Fruit fly (Drosophila melanogaster) whole organism, embryonic: ENCODE data around the gene CG10005.

Source experiments
- BEAF-32 ChIP-seq: fragments of 200-800 bp; sonication (Bioruptor generic); optimal IDR thresholded peaks from 3 replicates; lab custom pipeline; 2017; ENCODE audit warnings: missing biosample characterization, missing genetic modification characterization, mild to moderate bottlenecking, moderate library complexity, missing genetic modification reagents
- Bgb ChIP-seq: fragments of 200-800 bp; sonication (Bioruptor generic); IDR thresholded peaks from 2 replicates; pipeline ENCODE4 v1.3.6; 2022; ENCODE audit warnings: missing biosample characterization, missing genetic modification characterization; ENCODE audit not compliant: partially characterized antibody
- CG12155 ChIP-seq: fragments of 200-800 bp; sonication (Bioruptor generic); optimal IDR thresholded peaks from 3 replicates; lab custom pipeline; 2016; ENCODE audit warnings: missing biosample characterization, missing genetic modification characterization
- CG1233 ChIP-seq: fragments of 200-800 bp; sonication (Bioruptor generic); optimal IDR thresholded peaks from 4 replicates; lab custom pipeline; 2018; ENCODE audit warnings: missing biosample characterization, mild to moderate bottlenecking, missing genetic modification characterization
- CG12391 ChIP-seq: fragments of 200-800 bp; sonication (Bioruptor generic); optimal IDR thresholded peaks from 3 replicates; lab custom pipeline; 2018; ENCODE audit warnings: missing biosample characterization, mild to moderate bottlenecking, missing genetic modification characterization, moderate library complexity
- CG12659 ChIP-seq: fragments of 200-800 bp; sonication (Bioruptor generic); optimal IDR thresholded peaks from 3 replicates; lab custom pipeline; 2017; ENCODE audit warnings: mild to moderate bottlenecking, missing biosample characterization, missing genetic modification reagents, missing genetic modification characterization
- CG14860 ChIP-seq: fragments of 200-800 bp; sonication (Bioruptor generic); IDR thresholded peaks from 3 replicates; pipeline ENCODE4 v1.3.6; 2022; ENCODE audit warnings: missing biosample characterization, missing genetic modification characterization; ENCODE audit not compliant: partially characterized antibody
- CG16813 ChIP-seq: fragments of 200-800 bp; sonication (Bioruptor generic); IDR thresholded peaks from 3 replicates; pipeline ENCODE4 v1.3.6; 2022; ENCODE audit warnings: missing biosample characterization, missing genetic modification characterization; ENCODE audit not compliant: partially characterized antibody
- CG18262 ChIP-seq: fragments of 200-800 bp; optimal IDR thresholded peaks from 3 replicates; lab custom pipeline; 2019; ENCODE audit warnings: missing biosample characterization, mild to moderate bottlenecking, missing genetic modification characterization, moderate library complexity
- CG2120 ChIP-seq: fragments of 200-800 bp; sonication (Bioruptor generic); optimal IDR thresholded peaks from 3 replicates; lab custom pipeline; 2016; ENCODE audit warnings: missing biosample characterization, missing genetic modification characterization
- CG2712 ChIP-seq: fragments of 200-800 bp; optimal IDR thresholded peaks from 3 replicates; lab custom pipeline; 2019; ENCODE audit warnings: missing biosample characterization, mild to moderate bottlenecking, missing genetic modification characterization, moderate library complexity
- CG31441 ChIP-seq: fragments of 200-800 bp; sonication (Bioruptor generic); IDR thresholded peaks from 2 replicates; pipeline ENCODE4 v1.3.6; 2022; ENCODE audit warnings: missing biosample characterization, missing genetic modification characterization
- CG3995 ChIP-seq: fragments of 200-800 bp; sonication (Bioruptor generic); optimal IDR thresholded peaks from 3 replicates; lab custom pipeline; 2016; ENCODE audit warnings: missing biosample characterization, missing genetic modification characterization
- CG6854 ChIP-seq: fragments of 200-800 bp; sonication (Bioruptor generic); optimal IDR thresholded peaks from 3 replicates; lab custom pipeline; 2017; ENCODE audit warnings: missing biosample characterization, mild to moderate bottlenecking, missing genetic modification characterization
- CG7271 ChIP-seq: fragments of 200-800 bp; sonication (Bioruptor generic); optimal IDR thresholded peaks from 2 replicates; lab custom pipeline; 2018; ENCODE audit warnings: missing biosample characterization, mild to moderate bottlenecking, missing genetic modification characterization, moderate library complexity
- CG7786 ChIP-seq: fragments of 200-800 bp; sonication (Bioruptor generic); optimal IDR thresholded peaks from 2 replicates; lab custom pipeline; 2016; ENCODE audit warnings: missing biosample characterization, missing genetic modification characterization
- CG7839 ChIP-seq: fragments of 200-800 bp; sonication (Bioruptor generic); optimal IDR thresholded peaks from 3 replicates; lab custom pipeline; 2018; ENCODE audit warnings: missing biosample characterization, mild to moderate bottlenecking, missing genetic modification characterization, moderate library complexity
- CG8388 ChIP-seq: fragments of 200-800 bp; sonication (Bioruptor generic); optimal IDR thresholded peaks from 2 replicates; lab custom pipeline; 2019; ENCODE audit warnings: missing biosample characterization, mild to moderate bottlenecking, missing genetic modification characterization, moderate library complexity
- CG9727 ChIP-seq: fragments of 200-800 bp; sonication (Bioruptor generic); optimal IDR thresholded peaks from 3 replicates; lab custom pipeline; 2017; ENCODE audit warnings: missing biosample characterization, mild to moderate bottlenecking, missing genetic modification characterization
- Dbx ChIP-seq: fragments of 200-800 bp; sonication (Bioruptor generic); IDR thresholded peaks from 3 replicates; pipeline ENCODE4 v1.3.6; 2022; ENCODE audit warnings: missing biosample characterization, missing genetic modification characterization
- HmgZ ChIP-seq: fragments of 200-800 bp; sonication (Bioruptor generic); optimal IDR thresholded peaks from 2 replicates; lab custom pipeline; 2018; ENCODE audit warnings: missing biosample characterization, mild to moderate bottlenecking, missing genetic modification characterization
- Hr3 ChIP-seq: fragments of 200-800 bp; sonication (Bioruptor generic); optimal IDR thresholded peaks from 3 replicates; lab custom pipeline; 2016; ENCODE audit warnings: missing biosample characterization, missing genetic modification characterization
- Hr51 ChIP-seq, 2 experiments: fragments of 200-800 bp; sonication (Bioruptor generic); optimal IDR thresholded peaks; 2 replicates in 1 of 2; 3 replicates in 1 of 2; lab custom pipeline; 2016 to 2018; ENCODE audit warnings: missing biosample characterization in 2 of 2, missing genetic modification characterization in 2 of 2, mild to moderate bottlenecking in 1 of 2, moderate library complexity in 1 of 2
- Jarid2 ChIP-seq: fragments of 200-800 bp; sonication (Bioruptor generic); optimal IDR thresholded peaks from 3 replicates; lab custom pipeline; 2017; ENCODE audit warnings: mild to moderate bottlenecking, missing biosample characterization, missing genetic modification reagents, missing genetic modification characterization
- Max ChIP-seq: fragments of 200-800 bp; sonication (Bioruptor generic); optimal IDR thresholded peaks from 2 replicates; lab custom pipeline; 2016; ENCODE audit warnings: missing biosample characterization, mild to moderate bottlenecking, missing genetic modification characterization
- NfI ChIP-seq: fragments of 200-800 bp; sonication (Bioruptor generic); optimal IDR thresholded peaks from 3 replicates; lab custom pipeline; 2018; ENCODE audit warnings: missing biosample characterization, mild to moderate bottlenecking, missing genetic modification characterization, moderate library complexity
- Sox100B ChIP-seq: fragments of 200-800 bp; sonication (Bioruptor generic); optimal IDR thresholded peaks from 3 replicates; lab custom pipeline; 2018; ENCODE audit warnings: missing biosample characterization, mild to moderate bottlenecking, missing genetic modification characterization
- Xrp1 ChIP-seq: fragments of 200-800 bp; sonication (Bioruptor generic); IDR thresholded peaks from 2 replicates; pipeline ENCODE4 v1.3.6; 2022; ENCODE audit warnings: missing biosample characterization, missing genetic modification characterization
- ac ChIP-seq: fragments of 200-800 bp; sonication (Bioruptor generic); optimal IDR thresholded peaks from 3 replicates; lab custom pipeline; 2017; ENCODE audit warnings: missing biosample characterization, mild to moderate bottlenecking, missing genetic modification characterization
- amos ChIP-seq: fragments of 200-800 bp; sonication (Bioruptor generic); IDR thresholded peaks from 2 replicates; pipeline ENCODE4 v1.3.6; 2022; ENCODE audit warnings: missing biosample characterization, missing genetic modification characterization; ENCODE audit not compliant: partially characterized antibody
- chinmo ChIP-seq: fragments of 200-800 bp; sonication (Bioruptor generic); IDR thresholded peaks from 4 replicates; pipeline ENCODE4 v1.3.6; 2022; ENCODE audit warnings: missing biosample characterization, missing genetic modification characterization; ENCODE audit not compliant: partially characterized antibody
- crp ChIP-seq, 2 experiments: fragments of 200-800 bp; sonication (Bioruptor generic); optimal IDR thresholded peaks; 2 replicates in 1 of 2; 3 replicates in 1 of 2; lab custom pipeline; 2017; ENCODE audit warnings: missing biosample characterization in 2 of 2, missing genetic modification characterization in 2 of 2, mild to moderate bottlenecking in 1 of 2, moderate library complexity in 1 of 2
- gcm ChIP-seq: fragments of 200-800 bp; sonication (Bioruptor generic); optimal IDR thresholded peaks from 2 replicates; lab custom pipeline; 2019; ENCODE audit warnings: missing biosample characterization, mild to moderate bottlenecking, missing genetic modification characterization, moderate library complexity
- grau ChIP-seq: fragments of 200-800 bp; optimal IDR thresholded peaks from 3 replicates; lab custom pipeline; 2019; ENCODE audit warnings: missing biosample characterization, mild to moderate bottlenecking, missing genetic modification characterization, moderate library complexity
- inv ChIP-seq: fragments of 200-800 bp; sonication (Bioruptor generic); IDR thresholded peaks from 2 replicates; pipeline ENCODE4 v1.3.6; 2022; ENCODE audit warnings: missing biosample characterization, missing genetic modification characterization; ENCODE audit not compliant: partially characterized antibody
- lbe ChIP-seq: fragments of 200-800 bp; sonication (Bioruptor generic); optimal IDR thresholded peaks from 2 replicates; lab custom pipeline; 2016; ENCODE audit warnings: missing biosample characterization, mild to moderate bottlenecking, missing genetic modification characterization
- phol ChIP-seq: fragments of 200-800 bp; sonication (Bioruptor generic); optimal IDR thresholded peaks from 3 replicates; lab custom pipeline; 2018; ENCODE audit warnings: missing biosample characterization, mild to moderate bottlenecking, missing genetic modification characterization, moderate library complexity
- row ChIP-seq: fragments of 200-800 bp; sonication (Bioruptor generic); IDR thresholded peaks from 3 replicates; pipeline ENCODE4 v1.3.6; 2022; ENCODE audit warnings: missing biosample characterization, missing genetic modification characterization
- sc ChIP-seq, 3 experiments: fragments of >200 bp in 2 of 3; fragments of 200-800 bp in 1 of 3; sonication (Bioruptor generic) in 1 of 3; optimal IDR thresholded peaks; 2 replicates in 2 of 3; 3 replicates in 1 of 3; lab custom pipeline; 2017; ENCODE audit warnings: mild to moderate bottlenecking in 1 of 3, missing biosample characterization in 1 of 3, missing genetic modification characterization in 1 of 3, missing genetic modification reagents in 1 of 3
- scrt ChIP-seq: fragments of 200-800 bp; sonication (Bioruptor generic); optimal IDR thresholded peaks from 2 replicates; lab custom pipeline; 2018; ENCODE audit warnings: missing biosample characterization, mild to moderate bottlenecking, missing genetic modification characterization, moderate library complexity
- slbo ChIP-seq: fragments of 200-800 bp; sonication (Bioruptor generic); IDR thresholded peaks from 2 replicates; pipeline ENCODE4 v1.3.6; 2022; ENCODE audit warnings: missing biosample characterization, missing genetic modification characterization
- sna ChIP-seq: fragments of 200-800 bp; sonication (Bioruptor generic); IDR thresholded peaks from 2 replicates; pipeline ENCODE4 v1.3.6; 2022; ENCODE audit warnings: missing biosample characterization, missing genetic modification characterization; ENCODE audit not compliant: partially characterized antibody
- tll ChIP-seq, 2 experiments: fragments of 200-800 bp in 1 of 2; fragments of >200 bp in 1 of 2; sonication (Bioruptor generic) in 1 of 2; optimal IDR thresholded peaks; 2 replicates each; lab custom pipeline; 2017 to 2019; ENCODE audit warnings: missing biosample characterization in 2 of 2, missing genetic modification characterization in 2 of 2, mild to moderate bottlenecking in 1 of 2, moderate library complexity in 1 of 2
- twi ChIP-seq: fragments of 200-800 bp; optimal IDR thresholded peaks from 2 replicates; lab custom pipeline; 2019; ENCODE audit warnings: missing biosample characterization, mild to moderate bottlenecking, missing genetic modification characterization, moderate library complexity
- tx ChIP-seq: fragments of 200-800 bp; sonication (Bioruptor generic); optimal IDR thresholded peaks from 2 replicates; lab custom pipeline; 2016; ENCODE audit warnings: missing biosample characterization, missing genetic modification characterization

Gene CG10005

dm6 chr3R:11967262-11968029, 9.6 kb downstream of the CG10005 start, which contains the start of the genes CG12213 and GC1 (continued):
- TF ChIP-seq Bgb (GFP tag; lab: Robert Waterston, UW): peak; percentile 98
- TF ChIP-seq CG6854 (GFP tag; lab: Kevin White, UChicago): no peak
- peak; percentile 58 for TF ChIP-seq CG2712 (tag; lab: Kevin White, UChicago)
- TF ChIP-seq CG7271 (tag; lab: Kevin White, UChicago): peak; percentile 0
- peak; percentile 40 for TF ChIP-seq CG12155 (GFP tag; lab: Kevin White, UChicago)
- TF ChIP-seq Hr51 (GFP tag; optimal IDR thresholded peaks at IDR 0.05; lab: Kevin White, UChicago): peak in 1 of 2 experiments; percentile 9
- peak; percentile 55 for TF ChIP-seq Max (GFP tag; lab: Kevin White, UChicago)
- peak; percentile 43 for TF ChIP-seq grau
- TF ChIP-seq sna (GFP tag; lab: Robert Waterston, UW): peak; percentile 99
- peak; percentile 14 for TF ChIP-seq twi
- no peak for TF ChIP-seq Xrp1 (GFP tag; lab: Robert Waterston, UW)
- TF ChIP-seq CG16813 (GFP tag; lab: Robert Waterston, UW): peak; percentile 99
- peak; percentile 82 for TF ChIP-seq row
- peak; percentile 26 for TF ChIP-seq Jarid2 (GFP tag; lab: Kevin White, UChicago)
- no peak for TF ChIP-seq ac (GFP tag; lab: Kevin White, UChicago)
- no peak for TF ChIP-seq CG7786 (GFP tag; lab: Kevin White, UChicago)
- TF ChIP-seq gcm: no peak
- TF ChIP-seq amos: peak; percentile 99
- peak; percentile 33 for TF ChIP-seq Hr3 (GFP tag; lab: Kevin White, UChicago)
- peak in 1 of 2 experiments; percentile 4 for TF ChIP-seq tll (GFP tag; optimal IDR thresholded peaks at IDR 0.05; lab: Kevin White, UChicago)
- TF ChIP-seq phol (tag; lab: Kevin White, UChicago): peak; percentile 70
- peak; percentile 97 for TF ChIP-seq chinmo (GFP tag; lab: Robert Waterston, UW)
- TF ChIP-seq crp (GFP tag; optimal IDR thresholded peaks at IDR 0.05; lab: Kevin White, UChicago): peak in 1 of 2 experiments; percentile 48
- TF ChIP-seq CG18262 (tag; lab: Kevin White, UChicago): peak; percentile 38
- TF ChIP-seq CG3995 (GFP tag; lab: Kevin White, UChicago): peak; percentile 90
- peak; percentile 55 for TF ChIP-seq CG9727 (GFP tag; lab: Kevin White, UChicago)
- TF ChIP-seq sc (optimal IDR thresholded peaks at IDR 0.05; lab: Kevin White, UChicago): no peak
- no peak for TF ChIP-seq sc (GFP tag; optimal IDR thresholded peaks at IDR 0.05; lab: Kevin White, UChicago)
- peak; percentile 50 for TF ChIP-seq CG2120 (GFP tag; lab: Kevin White, UChicago)
- TF ChIP-seq CG8388 (GFP tag; lab: Kevin White, UChicago): peak; percentile 4
- peak; percentile 99 for TF ChIP-seq CG14860 (GFP tag; lab: Robert Waterston, UW)
- 0 out of 3 replicates have a peak, but pooled peaks have one; percentile 21 for TF ChIP-seq Dbx
- TF ChIP-seq lbe: peak; percentile 32
- no peak for TF ChIP-seq CG1233
- TF ChIP-seq Sox100B (GFP tag; lab: Kevin White, UChicago): peak; percentile 3
- peak; percentile 21 for TF ChIP-seq HmgZ (tag; lab: Kevin White, UChicago)
- peak; percentile 83 for TF ChIP-seq CG12659 (GFP tag; lab: Kevin White, UChicago)
- peak; percentile 33 for TF ChIP-seq scrt (GFP tag; lab: Kevin White, UChicago)
- TF ChIP-seq inv: peak; percentile 99
- TF ChIP-seq NfI (GFP tag; lab: Kevin White, UChicago): peak; percentile 18
- peak; percentile 45; the same call in 1 of the 2 replicates for TF ChIP-seq CG31441 (GFP tag; lab: Robert Waterston, UW)
- TF ChIP-seq BEAF-32: peak; percentile 99
- peak; percentile 17 for TF ChIP-seq CG7839 (tag; lab: Kevin White, UChicago)
- TF ChIP-seq slbo (GFP tag; lab: Robert Waterston, UW): peak; percentile 25; the same call in 1 of the 2 replicates
- TF ChIP-seq CG12391 (tag; lab: Kevin White, UChicago): peak; percentile 70
- TF ChIP-seq tx (GFP tag; lab: Kevin White, UChicago): no peak
